Worm (Caenorhabditis elegans): ENCODE data around the gene Y25C1A.7.

DNA sequence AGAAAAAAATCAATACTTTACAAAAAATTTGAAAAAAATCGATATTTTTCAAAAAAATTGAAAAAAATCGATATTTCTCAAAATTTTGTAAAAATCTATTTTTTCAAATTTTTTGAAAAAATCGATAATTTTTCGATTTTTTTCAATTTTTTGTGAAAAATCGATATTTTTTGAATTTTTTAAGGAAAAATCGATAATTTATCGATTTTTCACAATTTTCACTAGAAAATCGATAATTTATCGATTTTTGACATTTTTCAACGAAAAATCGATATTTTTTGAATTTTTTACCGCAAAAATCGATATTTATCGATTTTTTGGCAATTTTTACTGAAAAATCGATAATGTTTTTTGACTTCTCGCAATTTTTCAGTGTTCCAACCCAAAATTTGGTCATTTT is 7.5 kb downstream of the Y25C1A.7 start:
- no peak for TF ChIP-seq daf-12 (tag; optimal IDR thresholded peaks at IDR 0.05)
- TF ChIP-seq mdl-1 (tag; optimal IDR thresholded peaks at IDR 0.05) = no peak
- no peak for TF ChIP-seq nhr-11 (tag; optimal IDR thresholded peaks at IDR 0.05)
- TF ChIP-seq lin-38 (GFP tag; IDR thresholded peaks at IDR 0.05) = no peak
- no peak for TF ChIP-seq pha-4 (GFP tag; IDR thresholded peaks at IDR 0.05)
- no peak for TF ChIP-seq pha-4 (tag; optimal IDR thresholded peaks at IDR 0.05)
- no peak for TF ChIP-seq rbr-2 (tag; optimal IDR thresholded peaks at IDR 0.05)
- no peak for TF ChIP-seq nhr-10 (tag; optimal IDR thresholded peaks at IDR 0.05)
- TF ChIP-seq zfp-2 (tag; optimal IDR thresholded peaks at IDR 0.05) = no peak
- no peak for TF ChIP-seq ces-1 (GFP tag; optimal IDR thresholded peaks at IDR 0.05)
- TF ChIP-seq ceh-82 (tag; optimal IDR thresholded peaks at IDR 0.05) = no peak
- TF ChIP-seq saeg-2 (GFP tag; IDR thresholded peaks at IDR 0.05) = no peak
- TF ChIP-seq unc-62 (GFP tag; optimal IDR thresholded peaks at IDR 0.05 in 1 of 2) = no peak
- TF ChIP-seq unc-62 (tag; optimal IDR thresholded peaks at IDR 0.05) = no peak
- TF ChIP-seq nhr-237 (tag; optimal IDR thresholded peaks at IDR 0.05) = no peak
